Worm (Caenorhabditis elegans): Measurements from ENCODE around the gene F19B6.1.

F19B6.1 gene

ce11 chrIV:12305956-12306355 is 29.9 kb downstream of the F19B6.1 start (continued):
- TF ChIP-seq lim-7 (GFP tag; IDR thresholded peaks at IDR 0.05) (no peak), zfp-2 (tag; optimal IDR thresholded peaks at IDR 0.05) (no peak), mes-2 (tag; optimal IDR thresholded peaks at IDR 0.05; ENCODE audit: poor library complexity, severe bottlenecking) (no peak), ama-1 (optimal IDR thresholded peaks at IDR 0.05) (no peak), ZK337.2 (GFP tag; IDR thresholded peaks at IDR 0.05) (no peak), dve-1 (tag; optimal IDR thresholded peaks at IDR 0.05; ENCODE audit: insufficient read depth) (peak; percentile 70), rbr-2 (tag; optimal IDR thresholded peaks at IDR 0.05) (no peak), unc-39 (tag; optimal IDR thresholded peaks at IDR 0.05) (no peak), nhr-10 (tag; optimal IDR thresholded peaks at IDR 0.05) (peak; percentile 14), ceh-20 (GFP tag; IDR thresholded peaks at IDR 0.05) (no peak), nhr-42 (GFP tag; IDR thresholded peaks at IDR 0.05) (no peak)

- TF ChIP-seq dmd-6 (GFP tag; IDR thresholded peaks at IDR 0.05) (peak; percentile 41; the same call in 1 of the 2 replicates), daf-8 (GFP tag; IDR thresholded peaks at IDR 0.05) (no peak), gei-8 (GFP tag; optimal IDR thresholded peaks at IDR 0.05) (no peak), dve-1 (tag; optimal IDR thresholded peaks at IDR 0.05; ENCODE audit: insufficient read depth) (peak; percentile 17), daf-16 (GFP tag; optimal IDR thresholded peaks at IDR 0.05) (no peak), daf-16 (tag; optimal IDR thresholded peaks at IDR 0.05) (peak; percentile 13), nhr-111 (GFP tag; optimal IDR thresholded peaks at IDR 0.05) (no peak)
Observed at ce11 chrIV:12304750-12305149, 31.1 kb downstream of the F19B6.1 start.

ce11 chrIV:12302885-12303284 is 33.0 kb downstream of the F19B6.1 start:
- TF ChIP-seq nhr-28 (tag; optimal IDR thresholded peaks at IDR 0.05): peak; percentile 76
- TF ChIP-seq snpc-1.2 (GFP tag; IDR thresholded peaks at IDR 0.05): no peak
- TF ChIP-seq lin-13 (GFP tag; optimal IDR thresholded peaks at IDR 0.05): no peak
- TF ChIP-seq attf-4 (tag; optimal IDR thresholded peaks at IDR 0.05): no peak
- no peak for TF ChIP-seq lin-39 (tag; optimal IDR thresholded peaks at IDR 0.05)
- TF ChIP-seq ztf-7 (tag; optimal IDR thresholded peaks at IDR 0.05): no peak
- no peak for TF ChIP-seq daf-8 (GFP tag; IDR thresholded peaks at IDR 0.05)
- no peak for TF ChIP-seq hlh-30 (tag; optimal IDR thresholded peaks at IDR 0.05; ENCODE audit: insufficient read depth)
- no peak for TF ChIP-seq skn-1 (tag; optimal IDR thresholded peaks at IDR 0.05)
- no peak for TF ChIP-seq saeg-2 (GFP tag; IDR thresholded peaks at IDR 0.05)
- no peak for TF ChIP-seq lin-15B (tag; optimal IDR thresholded peaks at IDR 0.05)
- TF ChIP-seq dmd-6 (GFP tag; IDR thresholded peaks at IDR 0.05): no peak; the same call in 1 of the 2 replicates
- peak; percentile 54 for TF ChIP-seq dve-1 (tag; optimal IDR thresholded peaks at IDR 0.05; ENCODE audit: insufficient read depth)
- TF ChIP-seq nhr-48 (tag; optimal IDR thresholded peaks at IDR 0.05): no peak
- TF ChIP-seq F37D6.2 (tag; optimal IDR thresholded peaks at IDR 0.05): no peak
- TF ChIP-seq mdt-29 (GFP tag; IDR thresholded peaks at IDR 0.05): no peak
- TF ChIP-seq spr-3 (GFP tag; optimal IDR thresholded peaks at IDR 0.05): no peak
- no peak for TF ChIP-seq Y105C5A.15 (GFP tag; IDR thresholded peaks at IDR 0.05)
- no peak for TF ChIP-seq daf-16 (GFP tag; optimal IDR thresholded peaks at IDR 0.05)
- TF ChIP-seq daf-16 (tag; optimal IDR thresholded peaks at IDR 0.05): peak; percentile 48
- TF ChIP-seq ceh-20 (GFP tag; IDR thresholded peaks at IDR 0.05): no peak
- TF ChIP-seq lin-1 (GFP tag; IDR thresholded peaks at IDR 0.05): no peak
- no peak for TF ChIP-seq arid-1 (GFP tag; conservative IDR thresholded peaks at IDR 0.05)
- TF ChIP-seq rbr-2 (tag; optimal IDR thresholded peaks at IDR 0.05): no peak
- no peak for TF ChIP-seq spr-1 (tag; optimal IDR thresholded peaks at IDR 0.05)
- no peak for TF ChIP-seq ama-1 (optimal IDR thresholded peaks at IDR 0.05)
- no peak for TF ChIP-seq nhr-237 (tag; optimal IDR thresholded peaks at IDR 0.05)
- no peak for TF ChIP-seq nhr-25 (tag; optimal IDR thresholded peaks at IDR 0.05; ENCODE audit: borderline replicate concordance, insufficient read depth)
- TF ChIP-seq ces-1 (GFP tag; optimal IDR thresholded peaks at IDR 0.05): no peak
- TF ChIP-seq F10B5.3 (tag; optimal IDR thresholded peaks at IDR 0.05): no peak
- TF ChIP-seq mxl-2 (GFP tag; conservative IDR thresholded peaks at IDR 0.05): no peak
- TF ChIP-seq Y48G9A.11 (GFP tag; IDR thresholded peaks at IDR 0.05): no peak
- TF ChIP-seq nhr-42 (GFP tag; IDR thresholded peaks at IDR 0.05): no peak
- TF ChIP-seq nhr-77 (tag; optimal IDR thresholded peaks at IDR 0.05): no peak
- no peak for TF ChIP-seq tag-97 (GFP tag; IDR thresholded peaks at IDR 0.05)
- TF ChIP-seq lir-3 (tag; optimal IDR thresholded peaks at IDR 0.05): no peak
- TF ChIP-seq aly-2 (tag; optimal IDR thresholded peaks at IDR 0.05): no peak
- TF ChIP-seq unc-130 (GFP tag; optimal IDR thresholded peaks at IDR 0.05): no peak
- TF ChIP-seq pqm-1 (tag; optimal IDR thresholded peaks at IDR 0.05): peak; percentile 89
- TF ChIP-seq hlh-11 (tag; optimal IDR thresholded peaks at IDR 0.05): peak; percentile 20

Data from whole organism, L4 larva.